Fruit fly (Drosophila melanogaster): ENCODE measurements around the gene CG42590.

CG42590 gene

DNA sequence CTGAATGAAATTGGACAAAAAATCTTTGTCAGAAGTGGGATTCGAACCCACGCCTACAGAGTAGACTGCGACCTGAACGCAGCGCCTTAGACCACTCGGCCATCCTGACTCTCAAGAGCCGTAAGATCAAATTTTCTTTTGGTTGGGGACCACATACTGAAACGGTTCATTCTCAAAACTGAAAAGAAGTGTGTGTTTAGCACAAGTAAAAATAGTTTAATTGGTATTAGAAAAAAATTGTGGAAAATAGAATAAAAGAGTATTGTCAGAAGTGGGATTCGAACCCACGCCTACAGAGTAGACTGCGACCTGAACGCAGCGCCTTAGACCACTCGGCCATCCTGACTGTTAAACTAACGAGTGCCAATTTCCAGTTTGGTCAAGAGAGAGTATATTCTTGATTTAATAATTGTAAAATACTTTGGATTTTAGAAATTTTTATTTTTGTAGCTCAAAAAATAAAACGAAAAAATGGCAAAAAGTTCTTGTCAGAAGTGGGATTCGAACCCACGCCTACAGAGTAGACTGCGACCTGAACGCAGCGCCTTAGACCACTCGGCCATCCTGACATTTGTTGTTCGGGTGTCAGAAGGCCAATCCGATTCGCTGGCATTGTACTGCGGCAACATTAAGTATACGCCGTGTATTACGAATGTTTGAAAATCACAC, 8.7 kb downstream of the CG42590 start (continued):
- TF ChIP-seq amos (GFP tag; IDR thresholded peaks at IDR 0.05; ENCODE audit: partially characterized antibody): peak; percentile 74
- TF ChIP-seq BtbVII (GFP tag; optimal IDR thresholded peaks at IDR 0.05): peak; percentile 46
- TF ChIP-seq mld (GFP tag; IDR thresholded peaks at IDR 0.05; ENCODE audit: partially characterized antibody): peak; percentile 82
- peak; percentile 44 for TF ChIP-seq Dek (tag; optimal IDR thresholded peaks at IDR 0.05)
- peak; percentile 96 for TF ChIP-seq CG7372 (GFP tag; IDR thresholded peaks at IDR 0.05)
- TF ChIP-seq CG6765 (GFP tag; optimal IDR thresholded peaks at IDR 0.05): peak; percentile 25
- peak; percentile 73 for TF ChIP-seq ato (GFP tag; IDR thresholded peaks at IDR 0.05; ENCODE audit: partially characterized antibody)
- TF ChIP-seq inv (GFP tag; IDR thresholded peaks at IDR 0.05; ENCODE audit: partially characterized antibody): peak; percentile 44
- TF ChIP-seq exex (tag; optimal IDR thresholded peaks at IDR 0.05): peak; percentile 10
- peak; percentile 17 for TF ChIP-seq CG15514 (GFP tag; optimal IDR thresholded peaks at IDR 0.05)
- peak; percentile 48 for TF ChIP-seq CG13894 (tag; optimal IDR thresholded peaks at IDR 0.05)
- peak in 1 of 2 experiments; percentile 63 for TF ChIP-seq eve (GFP tag; optimal IDR thresholded peaks at IDR 0.05)
- peak; percentile 12 for TF ChIP-seq CG10979 (tag; optimal IDR thresholded peaks at IDR 0.05)
- TF ChIP-seq Opbp (GFP tag; IDR thresholded peaks at IDR 0.05; ENCODE audit: partially characterized antibody): peak; percentile 79; the same call in 2 of the 3 replicates
- TF ChIP-seq CG4328 (GFP tag; optimal IDR thresholded peaks at IDR 0.05): peak; percentile 27
- peak; percentile 3 for TF ChIP-seq CG2678 (tag; optimal IDR thresholded peaks at IDR 0.05)
- peak; percentile 71; the same call in 1 of the 2 replicates for TF ChIP-seq sna (GFP tag; IDR thresholded peaks at IDR 0.05; ENCODE audit: partially characterized antibody)
- peak; percentile 79 for TF ChIP-seq bbx (GFP tag; IDR thresholded peaks at IDR 0.05; ENCODE audit: partially characterized antibody)
- peak; percentile 12 for TF ChIP-seq abd-A (tag; optimal IDR thresholded peaks at IDR 0.05)
- peak; percentile 65 for TF ChIP-seq vnd (GFP tag; IDR thresholded peaks at IDR 0.05; ENCODE audit: partially characterized antibody)
- TF ChIP-seq Fer1 (GFP tag; optimal IDR thresholded peaks at IDR 0.05): peak; percentile 52

DNA sequence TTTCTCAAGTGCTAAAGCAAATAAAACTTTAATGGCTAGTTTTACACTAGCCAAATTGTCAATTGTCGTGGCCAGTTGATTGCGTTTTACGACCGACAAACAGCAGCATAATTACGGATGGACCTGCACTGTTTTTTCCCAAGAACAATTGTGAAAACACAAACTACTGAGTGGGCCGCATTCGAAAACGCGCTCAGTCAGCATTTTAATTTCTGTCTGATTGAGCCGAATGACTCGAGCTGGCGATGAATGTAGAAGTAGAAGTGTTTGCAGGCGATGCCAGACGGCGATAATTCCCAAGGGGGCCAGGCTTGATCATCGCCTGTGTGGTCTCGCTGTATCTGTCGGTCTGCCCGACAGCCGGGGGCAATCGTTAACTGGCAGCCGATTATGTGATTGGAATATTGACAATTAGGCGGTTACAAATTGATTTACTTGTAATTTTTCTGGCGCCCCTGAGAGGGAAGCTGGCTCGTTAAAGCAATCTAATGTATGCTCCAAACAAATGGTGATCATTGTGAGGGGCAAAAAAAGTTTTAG, 9.4 kb downstream of the CG42590 start:
- TF ChIP-seq CG4360 (GFP tag; IDR thresholded peaks at IDR 0.05) (0 out of 2 replicates have a peak, but pooled peaks have one; percentile 9), Hr3 (GFP tag; optimal IDR thresholded peaks at IDR 0.05) (no peak), mirr (GFP tag; optimal IDR thresholded peaks at IDR 0.05) (peak; percentile 16), bbx (GFP tag; IDR thresholded peaks at IDR 0.05; ENCODE audit: partially characterized antibody) (no peak), Dad (GFP tag; optimal IDR thresholded peaks at IDR 0.05) (no peak), Med (GFP tag) (peak; percentile 57), az2 (GFP tag; optimal IDR thresholded peaks at IDR 0.05) (no peak), her (GFP tag; optimal IDR thresholded peaks at IDR 0.05) (no peak), pan (optimal IDR thresholded peaks at IDR 0.05) (no peak), pan (GFP tag; optimal IDR thresholded peaks at IDR 0.05 in 1 of 2, IDR thresholded peaks at IDR 0.05 in 1 of 2) (no peak), CG17829 (tag; optimal IDR thresholded peaks at IDR 0.05) (no peak), CG13287 (GFP tag; IDR thresholded peaks at IDR 0.05; ENCODE audit: partially characterized antibody) (no peak), ap (GFP tag; IDR thresholded peaks at IDR 0.05) (0 out of 2 replicates have a peak, but pooled peaks have one; percentile 4), eyg (GFP tag; optimal IDR thresholded peaks at IDR 0.05) (no peak), CG10543 (GFP tag; optimal IDR thresholded peaks at IDR 0.05) (peak; percentile 59), sr (GFP tag; IDR thresholded peaks at IDR 0.05) (no peak), Hr78 (GFP tag; optimal IDR thresholded peaks at IDR 0.05) (no peak), Pdp1 (GFP tag; optimal IDR thresholded peaks at IDR 0.05) (peak in 1 of 2 experiments; percentile 50), chm (GFP tag; IDR thresholded peaks at IDR 0.05) (0 out of 2 replicates have a peak, but pooled peaks have one; percentile 8), btn (GFP tag; optimal IDR thresholded peaks at IDR 0.05) (no peak), Ravus (GFP tag; IDR thresholded peaks at IDR 0.05) (no peak), z (GFP tag; IDR thresholded peaks at IDR 0.05) (0 out of 3 replicates have a peak, but pooled peaks have one; percentile 30), CG14441 (GFP tag; IDR thresholded peaks at IDR 0.05) (no peak), CG8281 (tag; optimal IDR thresholded peaks at IDR 0.05) (peak; percentile 72), CG7928 (GFP tag; optimal IDR thresholded peaks at IDR 0.05) (no peak), CG10209 (GFP tag; optimal IDR thresholded peaks at IDR 0.05) (no peak), CG7786 (GFP tag; optimal IDR thresholded peaks at IDR 0.05) (peak; percentile 14)

Data from whole organism, embryonic.